Fruit fly (Drosophila melanogaster) whole organism, embryonic: ENCODE results near the gene CG31406.

Source experiments
- CG1024 ChIP-seq: fragments of 200-800 bp; sonication (Bioruptor generic); IDR thresholded peaks from 2 replicates; pipeline ENCODE4 v1.3.6; 2022; ENCODE audit warnings: missing biosample characterization, missing genetic modification characterization
- CG10321 ChIP-seq: fragments of 200-800 bp; sonication (Bioruptor generic); IDR thresholded peaks from 2 replicates; pipeline ENCODE4 v1.3.6; 2022; ENCODE audit warnings: missing biosample characterization, missing genetic modification characterization
- CG10431 ChIP-seq: fragments of 200-800 bp; sonication (Bioruptor generic); optimal IDR thresholded peaks from 3 replicates; lab custom pipeline; 2018; ENCODE audit warnings: missing biosample characterization, mild to moderate bottlenecking, missing genetic modification characterization
- CG11560 ChIP-seq: fragments of 200-800 bp; sonication (Bioruptor generic); IDR thresholded peaks from 3 replicates; pipeline ENCODE4 v1.3.6; 2022; ENCODE audit warnings: missing biosample characterization, missing genetic modification characterization
- CG12219 ChIP-seq: fragments of 200-800 bp; sonication (Bioruptor generic); optimal IDR thresholded peaks from 3 replicates; lab custom pipeline; 2018; ENCODE audit warnings: missing biosample characterization, mild to moderate bottlenecking, missing genetic modification characterization
- CG14014 ChIP-seq: fragments of 200-800 bp; sonication (Bioruptor generic); IDR thresholded peaks from 2 replicates; pipeline ENCODE4 v1.3.6; 2022; ENCODE audit warnings: missing biosample characterization, missing genetic modification characterization
- CG14667 ChIP-seq: fragments of 200-800 bp; sonication (Bioruptor generic); IDR thresholded peaks from 2 replicates; pipeline ENCODE4 v1.3.6; 2022; ENCODE audit warnings: missing biosample characterization, missing genetic modification characterization
- CG15269 ChIP-seq: fragments of 200-800 bp; sonication (Bioruptor generic); optimal IDR thresholded peaks from 2 replicates; lab custom pipeline; 2018; ENCODE audit warnings: missing biosample characterization, mild to moderate bottlenecking, missing genetic modification characterization, moderate library complexity
- CG15601 ChIP-seq: fragments of 200-800 bp; sonication (Bioruptor generic); optimal IDR thresholded peaks from 3 replicates; lab custom pipeline; 2019; ENCODE audit warnings: missing biosample characterization, mild to moderate bottlenecking, missing genetic modification characterization, moderate library complexity
- CG1602 ChIP-seq: fragments of 200-800 bp; sonication (Bioruptor generic); optimal IDR thresholded peaks from 3 replicates; lab custom pipeline; 2016; ENCODE audit warnings: missing biosample characterization, missing genetic modification characterization
- CG1603 ChIP-seq: fragments of 200-800 bp; sonication (Bioruptor generic); optimal IDR thresholded peaks from 2 replicates; lab custom pipeline; 2019; ENCODE audit warnings: missing biosample characterization, mild to moderate bottlenecking, missing genetic modification characterization, moderate library complexity
- CG16815 ChIP-seq: fragments of 200-800 bp; sonication (Bioruptor generic); optimal IDR thresholded peaks from 3 replicates; lab custom pipeline; 2017; ENCODE audit warnings: missing biosample characterization, mild to moderate bottlenecking, missing genetic modification characterization
- CG17359 ChIP-seq: fragments of 200-800 bp; sonication (Bioruptor generic); optimal IDR thresholded peaks from 3 replicates; lab custom pipeline; 2018; ENCODE audit warnings: missing biosample characterization, mild to moderate bottlenecking, missing genetic modification characterization, moderate library complexity
- CG18764 ChIP-seq: fragments of 200-800 bp; sonication (Bioruptor generic); optimal IDR thresholded peaks from 3 replicates; lab custom pipeline; 2016; ENCODE audit warnings: missing biosample characterization, missing genetic modification characterization
- CG2199 ChIP-seq: fragments of 200-800 bp; sonication (Bioruptor generic); IDR thresholded peaks from 3 replicates; pipeline ENCODE4 v1.3.6; 2022; ENCODE audit warnings: missing biosample characterization, missing genetic modification characterization
- CG2678 ChIP-seq: fragments of 200-800 bp; sonication (Bioruptor generic); optimal IDR thresholded peaks from 3 replicates; lab custom pipeline; 2019; ENCODE audit warnings: missing biosample characterization, mild to moderate bottlenecking, missing genetic modification characterization, moderate library complexity
- CG3281 ChIP-seq: fragments of 200-800 bp; sonication (Bioruptor generic); optimal IDR thresholded peaks from 3 replicates; lab custom pipeline; 2017; ENCODE audit warnings: missing biosample characterization, mild to moderate bottlenecking, missing genetic modification characterization
- CG33213 ChIP-seq: fragments of 200-800 bp; sonication (Bioruptor generic); optimal IDR thresholded peaks from 3 replicates; lab custom pipeline; 2016; ENCODE audit warnings: missing biosample characterization, missing genetic modification characterization
- CG4707 ChIP-seq: fragments of 200-800 bp; sonication (Bioruptor generic); optimal IDR thresholded peaks from 2 replicates; lab custom pipeline; 2018; ENCODE audit warnings: missing biosample characterization, mild to moderate bottlenecking, missing genetic modification characterization, moderate library complexity
- CG5180 ChIP-seq: fragments of 200-800 bp; sonication (Bioruptor generic); optimal IDR thresholded peaks from 3 replicates; lab custom pipeline; 2017; ENCODE audit warnings: missing biosample characterization, missing genetic modification characterization, mild to moderate bottlenecking, moderate library complexity, missing genetic modification reagents
- CG6254 ChIP-seq: fragments of 200-800 bp; sonication (Bioruptor generic); optimal IDR thresholded peaks from 3 replicates; lab custom pipeline; 2017; ENCODE audit warnings: mild to moderate bottlenecking, missing biosample characterization, missing genetic modification reagents, missing genetic modification characterization
- Dbx ChIP-seq: fragments of 200-800 bp; sonication (Bioruptor generic); IDR thresholded peaks from 3 replicates; pipeline ENCODE4 v1.3.6; 2022; ENCODE audit warnings: missing biosample characterization, missing genetic modification characterization
- E2f1 ChIP-seq: fragments of 200-800 bp; sonication (Bioruptor generic); IDR thresholded peaks from 2 replicates; pipeline ENCODE4 v1.3.6; 2022; ENCODE audit warnings: missing biosample characterization, missing genetic modification characterization
- Fer1 ChIP-seq: fragments of 200-800 bp; sonication (Bioruptor generic); optimal IDR thresholded peaks from 2 replicates; lab custom pipeline; 2017; ENCODE audit warnings: missing biosample characterization, mild to moderate bottlenecking, missing genetic modification characterization
- Lpt ChIP-seq: fragments of >200 bp; optimal IDR thresholded peaks from 2 replicates; lab custom pipeline; 2018; ENCODE audit warnings: missing biosample characterization, missing genetic modification characterization
- NK7.1 ChIP-seq: fragments of 200-800 bp; sonication (Bioruptor generic); optimal IDR thresholded peaks from 3 replicates; lab custom pipeline; 2016; ENCODE audit warnings: missing biosample characterization, missing genetic modification characterization
- Pdp1 ChIP-seq, 2 experiments: fragments of 200-800 bp; sonication (Bioruptor generic); optimal IDR thresholded peaks; 3 replicates each; lab custom pipeline; 2016; ENCODE audit warnings: missing biosample characterization in 2 of 2, missing genetic modification characterization in 2 of 2, mild to moderate bottlenecking in 1 of 2, moderate library complexity in 1 of 2
- Sox100B ChIP-seq: fragments of 200-800 bp; sonication (Bioruptor generic); optimal IDR thresholded peaks from 3 replicates; lab custom pipeline; 2018; ENCODE audit warnings: missing biosample characterization, mild to moderate bottlenecking, missing genetic modification characterization
- Spps ChIP-seq: fragments of 200-800 bp; sonication (Bioruptor generic); optimal IDR thresholded peaks from 2 replicates; lab custom pipeline; 2018; ENCODE audit warnings: missing biosample characterization, mild to moderate bottlenecking, missing genetic modification characterization
- Sry-β ChIP-seq: fragments of 200-800 bp; sonication (Bioruptor generic); optimal IDR thresholded peaks from 2 replicates; lab custom pipeline; 2018; ENCODE audit warnings: missing biosample characterization, mild to moderate bottlenecking, missing genetic modification characterization, moderate library complexity
- bsh ChIP-seq, 2 experiments: fragments of 200-800 bp; sonication (Bioruptor generic); optimal IDR thresholded peaks; 2 replicates each; lab custom pipeline; 2017 to 2018; ENCODE audit warnings: mild to moderate bottlenecking in 2 of 2, missing biosample characterization in 2 of 2, missing genetic modification characterization in 2 of 2, moderate library complexity in 1 of 2
- cg ChIP-seq: fragments of 200-800 bp; sonication (Bioruptor generic); optimal IDR thresholded peaks from 3 replicates; lab custom pipeline; 2019; ENCODE audit warnings: missing biosample characterization, mild to moderate bottlenecking, missing genetic modification characterization, moderate library complexity
- dati ChIP-seq: fragments of 200-800 bp; sonication (Bioruptor generic); IDR thresholded peaks from 2 replicates; pipeline ENCODE4 v1.3.6; 2022; ENCODE audit warnings: missing biosample characterization, missing genetic modification characterization
- dmrt99B ChIP-seq: fragments of 200-800 bp; sonication (Bioruptor generic); optimal IDR thresholded peaks from 2 replicates; lab custom pipeline; 2018; ENCODE audit warnings: missing biosample characterization, mild to moderate bottlenecking, missing genetic modification characterization, moderate library complexity
- ems ChIP-seq: fragments of 200-800 bp; sonication (Bioruptor generic); optimal IDR thresholded peaks from 3 replicates; lab custom pipeline; 2016; ENCODE audit warnings: missing biosample characterization, missing genetic modification characterization
- eyg ChIP-seq: fragments of 200-800 bp; sonication (Bioruptor generic); optimal IDR thresholded peaks from 3 replicates; lab custom pipeline; 2016; ENCODE audit warnings: missing biosample characterization, missing genetic modification characterization
- fd64A ChIP-seq: fragments of 200-800 bp; sonication (Bioruptor generic); optimal IDR thresholded peaks from 3 replicates; lab custom pipeline; 2018; ENCODE audit warnings: missing biosample characterization, mild to moderate bottlenecking, missing genetic modification characterization
- hbn ChIP-seq: fragments of 200-800 bp; sonication (Bioruptor generic); IDR thresholded peaks from 2 replicates; pipeline ENCODE4 v1.3.6; 2022; ENCODE audit warnings: missing biosample characterization, missing genetic modification characterization; ENCODE audit not compliant: partially characterized antibody
- kah ChIP-seq: fragments of 200-800 bp; sonication (Bioruptor generic); optimal IDR thresholded peaks from 2 replicates; lab custom pipeline; 2018; ENCODE audit warnings: missing biosample characterization, mild to moderate bottlenecking, missing genetic modification characterization
- kni ChIP-seq: fragments of 200-800 bp; sonication (Bioruptor generic); optimal IDR thresholded peaks from 3 replicates; lab custom pipeline; 2017; ENCODE audit warnings: mild to moderate bottlenecking, missing biosample characterization, missing genetic modification reagents, missing genetic modification characterization
- lilli ChIP-seq: fragments of 200-800 bp; sonication (Bioruptor generic); optimal IDR thresholded peaks from 3 replicates; lab custom pipeline; 2016; ENCODE audit warnings: missing biosample characterization, missing genetic modification characterization
- lola ChIP-seq, 3 experiments: fragments of >200 bp in 2 of 3; fragments of 200-800 bp in 1 of 3; sonication (Bioruptor generic) in 1 of 3; optimal IDR thresholded peaks; 2 replicates each; lab custom pipeline; 2017 to 2019; ENCODE audit warnings: missing biosample characterization in 3 of 3, missing genetic modification characterization in 3 of 3, mild to moderate bottlenecking in 1 of 3, moderate library complexity in 1 of 3
- pum ChIP-seq: fragments of 200-800 bp; sonication (Bioruptor generic); optimal IDR thresholded peaks from 2 replicates; lab custom pipeline; 2016; ENCODE audit warnings: missing biosample characterization, missing genetic modification characterization
- sim ChIP-seq: fragments of 200-800 bp; sonication (Bioruptor generic); IDR thresholded peaks from 2 replicates; pipeline ENCODE4 v1.3.6; 2022; ENCODE audit warnings: missing biosample characterization, missing genetic modification characterization
- sima ChIP-seq: fragments of 200-800 bp; sonication (Bioruptor generic); optimal IDR thresholded peaks from 2 replicates; lab custom pipeline; 2016; ENCODE audit warnings: missing biosample characterization, missing genetic modification characterization
- unpg ChIP-seq: fragments of 200-800 bp; sonication (Bioruptor generic); optimal IDR thresholded peaks from 3 replicates; lab custom pipeline; 2018; ENCODE audit warnings: missing biosample characterization, mild to moderate bottlenecking, missing genetic modification characterization, moderate library complexity
- vfl ChIP-seq: fragments of 200-800 bp; sonication (Bioruptor generic); optimal IDR thresholded peaks from 2 replicates; lab custom pipeline; 2016; ENCODE audit warnings: missing biosample characterization, missing genetic modification characterization
- vnd ChIP-seq: fragments of 200-800 bp; sonication (Bioruptor generic); IDR thresholded peaks from 3 replicates; pipeline ENCODE4 v1.3.6; 2022; ENCODE audit warnings: missing biosample characterization, missing genetic modification characterization; ENCODE audit not compliant: partially characterized antibody
- yki ChIP-seq: fragments of >200 bp; optimal IDR thresholded peaks from 3 replicates; lab custom pipeline; 2018

Gene CG31406

DNA sequence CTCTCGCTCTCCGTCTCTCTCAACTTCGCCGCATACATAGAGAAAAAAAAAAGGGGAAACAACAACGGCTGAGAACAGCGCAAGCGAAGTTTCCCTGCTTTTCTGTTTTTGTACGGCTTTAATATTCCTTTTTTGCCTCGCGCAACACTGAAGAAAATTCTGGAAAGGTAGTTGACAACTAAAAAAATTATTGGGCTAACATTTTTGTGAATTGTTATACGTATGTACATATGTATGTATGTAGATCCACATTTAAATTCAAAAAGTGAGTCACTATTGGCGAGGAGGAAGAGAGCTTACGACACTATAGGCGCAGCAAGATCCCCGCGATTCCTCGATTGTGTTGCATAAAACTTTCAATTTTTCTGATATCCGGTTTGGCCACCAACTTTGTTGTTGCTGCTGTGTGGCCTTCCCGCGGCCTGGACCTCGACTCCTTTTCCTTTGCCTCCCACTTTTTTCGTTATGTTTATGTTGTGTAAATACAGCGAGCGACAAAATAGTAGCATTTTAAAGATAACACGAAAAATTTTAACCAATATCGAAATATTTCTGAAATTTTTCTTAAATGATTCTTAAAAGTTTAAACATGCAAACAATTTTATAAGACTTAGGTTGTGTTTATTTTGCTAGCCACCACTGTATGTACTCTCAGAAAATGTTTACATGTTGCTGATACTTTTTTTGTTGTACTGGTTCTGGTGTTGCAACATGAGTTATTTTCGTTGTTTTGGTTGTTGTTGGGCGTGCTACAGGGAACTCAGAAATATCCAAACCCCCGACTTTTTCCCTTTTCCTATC lies 8.2 kb downstream of the CG31406 start (continued):
- TF ChIP-seq CG3281 (GFP tag; lab: Kevin White, UChicago) (peak; percentile 79), CG15601 (tag; lab: Kevin White, UChicago) (peak; percentile 72), Fer1 (peak; percentile 81), CG4707 (GFP tag; lab: Kevin White, UChicago) (no peak), dmrt99B (tag; lab: Kevin White, UChicago) (peak; percentile 85), fd64A (GFP tag; lab: Kevin White, UChicago) (no peak), Lpt (GFP tag; lab: Kevin White, UChicago) (no peak), Sry-β (peak; percentile 31), vnd (GFP tag; lab: Robert Waterston, UW) (no peak), sim (GFP tag; lab: Robert Waterston, UW) (no peak), CG1602 (GFP tag; lab: Kevin White, UChicago) (peak; percentile 75), ems (GFP tag; lab: Kevin White, UChicago) (peak; percentile 77), hbn (GFP tag; lab: Robert Waterston, UW) (no peak), eyg (GFP tag; lab: Kevin White, UChicago) (peak; percentile 66), bsh (GFP tag; optimal IDR thresholded peaks at IDR 0.05; lab: Kevin White, UChicago) (peak; percentile 84 to 87), pum (GFP tag; lab: Kevin White, UChicago) (peak; percentile 64), CG11560 (tag; lab: Robert Waterston, UW) (no peak), CG6254 (peak; percentile 74), Dbx (no peak), E2f1 (no peak), Spps (tag; lab: Kevin White, UChicago) (peak; percentile 60), CG18764 (GFP tag; lab: Kevin White, UChicago) (no peak), NK7.1 (GFP tag; lab: Kevin White, UChicago) (peak; percentile 72), sima (peak; percentile 57), unpg (GFP tag; lab: Kevin White, UChicago) (peak; percentile 86), CG1024 (GFP tag; lab: Robert Waterston, UW) (no peak), dati (GFP tag; lab: Robert Waterston, UW) (no peak), CG10431 (GFP tag; lab: Kevin White, UChicago) (no peak), cg (GFP tag; lab: Kevin White, UChicago) (no peak), CG2199 (no peak), lilli (GFP tag; lab: Kevin White, UChicago) (peak; percentile 83), CG10321 (GFP tag; lab: Robert Waterston, UW) (0 out of 2 replicates have a peak, but pooled peaks have one; percentile 2), CG12219 (GFP tag; lab: Kevin White, UChicago) (peak; percentile 77), CG17359 (tag; lab: Kevin White, UChicago) (peak; percentile 80), CG14667 (no peak), lola (GFP tag; optimal IDR thresholded peaks at IDR 0.05; lab: Kevin White, UChicago) (peak in 1 of 3 experiments; percentile 88), CG16815 (GFP tag; lab: Kevin White, UChicago) (peak; percentile 72), CG33213 (GFP tag; lab: Kevin White, UChicago) (peak; percentile 67), CG2678 (tag; lab: Kevin White, UChicago) (peak; percentile 90), CG1603 (tag; lab: Kevin White, UChicago) (peak; percentile 85), yki (lab: Kevin White, UChicago) (peak; percentile 62), vfl (GFP tag; lab: Kevin White, UChicago) (peak; percentile 34), Pdp1 (GFP tag; optimal IDR thresholded peaks at IDR 0.05; lab: Kevin White, UChicago) (peak; percentile 58 to 90), CG15269 (tag; lab: Kevin White, UChicago) (peak; percentile 79), Sox100B (GFP tag; lab: Kevin White, UChicago) (peak; percentile 87), CG5180 (GFP tag; lab: Kevin White, UChicago) (peak; percentile 8), CG14014 (GFP tag; lab: Robert Waterston, UW) (no peak), kah (GFP tag; lab: Kevin White, UChicago) (peak; percentile 26), kni (GFP tag; lab: Kevin White, UChicago) (no peak)
